Fruit fly (Drosophila melanogaster): ENCODE results near the gene CG9547.

CG9547 gene

DNA sequence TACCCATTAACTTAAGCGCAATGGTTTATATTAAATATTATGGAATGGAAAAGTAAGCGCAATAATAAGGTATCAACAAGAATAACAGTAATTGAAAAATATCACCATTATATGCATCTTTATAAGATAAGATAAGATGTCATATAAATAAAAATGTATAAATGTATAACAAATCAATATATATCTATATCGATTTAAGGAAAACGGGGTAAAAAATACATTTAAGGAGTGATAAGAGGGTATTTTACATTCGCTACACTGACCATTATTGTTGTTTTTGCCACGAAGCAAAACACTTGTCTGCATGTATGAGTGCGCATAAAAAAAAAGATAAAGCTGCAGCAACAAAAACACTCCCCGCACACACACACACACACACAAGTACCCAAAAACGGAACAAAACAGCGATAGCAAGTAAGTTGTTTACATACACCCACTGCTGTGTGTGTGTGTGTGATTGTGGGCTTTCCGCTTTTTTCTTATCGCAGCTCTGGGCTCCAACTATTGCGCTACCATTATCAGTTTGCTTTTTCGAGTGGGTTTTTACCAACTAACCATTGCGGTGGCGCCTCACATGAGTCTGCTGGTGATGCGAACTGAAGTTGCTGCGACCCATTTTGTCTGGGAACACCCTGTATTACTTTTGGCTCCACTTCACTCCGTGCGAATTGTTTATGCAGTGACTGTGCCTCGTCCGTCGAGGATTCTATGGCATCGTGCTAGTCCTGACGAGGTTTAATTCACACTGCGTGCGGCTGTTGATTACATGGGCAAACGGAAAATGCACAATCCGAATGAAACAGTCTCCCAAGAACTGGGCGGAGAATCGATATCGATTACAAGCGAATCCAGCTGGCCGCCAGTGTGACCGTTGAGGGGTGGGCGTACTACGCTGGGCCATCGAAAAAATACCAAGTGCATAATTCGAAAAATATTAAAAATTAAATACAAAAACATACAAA is 21.0 kb downstream of the CG9547 start, which contains the start of gene mmy (continued):
- TF ChIP-seq pan (optimal IDR thresholded peaks at IDR 0.05) (no peak), pan (GFP tag; optimal IDR thresholded peaks at IDR 0.05 in 1 of 2, IDR thresholded peaks at IDR 0.05 in 1 of 2) (peak in 1 of 2 experiments; percentile 30), Kr (GFP tag; optimal IDR thresholded peaks at IDR 0.05) (no peak), CG17612 (GFP tag; IDR thresholded peaks at IDR 0.05) (no peak), dmrt11E (tag; optimal IDR thresholded peaks at IDR 0.05) (no peak), Asciz (GFP tag; optimal IDR thresholded peaks at IDR 0.05) (peak; percentile 44), H2.0 (GFP tag; IDR thresholded peaks at IDR 0.05) (no peak; the same call in 1 of the 2 replicates), lmd (GFP tag; IDR thresholded peaks at IDR 0.05) (peak; percentile 49), Hr39 (optimal IDR thresholded peaks at IDR 0.05) (no peak), pb (GFP tag; optimal IDR thresholded peaks at IDR 0.05) (no peak), Rfx (GFP tag; IDR thresholded peaks at IDR 0.05) (peak; percentile 40; the same call in 1 of the 2 replicates), Camta (GFP tag; optimal IDR thresholded peaks at IDR 0.05) (no peak), ac (GFP tag; optimal IDR thresholded peaks at IDR 0.05) (no peak), ap (GFP tag; IDR thresholded peaks at IDR 0.05) (no peak), sim (GFP tag; IDR thresholded peaks at IDR 0.05) (no peak), CG8388 (GFP tag; optimal IDR thresholded peaks at IDR 0.05) (peak; percentile 78), CG16813 (GFP tag; IDR thresholded peaks at IDR 0.05; ENCODE audit: partially characterized antibody) (peak; percentile 30; the same call in 1 of the 3 replicates), NK7.1 (GFP tag; optimal IDR thresholded peaks at IDR 0.05) (no peak), CG7745 (tag; optimal IDR thresholded peaks at IDR 0.05) (no peak), shn (GFP tag; optimal IDR thresholded peaks at IDR 0.05) (peak; percentile 48), sens (GFP tag) (peak; percentile 88), Mad (GFP tag; optimal IDR thresholded peaks at IDR 0.05) (peak; percentile 33), dm (GFP tag; optimal IDR thresholded peaks at IDR 0.05) (peak; percentile 34), CG17186 (GFP tag; optimal IDR thresholded peaks at IDR 0.05) (peak; percentile 23), hth (optimal IDR thresholded peaks at IDR 0.05) (no peak), Oaz (GFP tag; IDR thresholded peaks at IDR 0.05) (no peak), unc-4 (GFP tag; IDR thresholded peaks at IDR 0.05; ENCODE audit: partially characterized antibody) (peak; percentile 38; the same call in 1 of the 2 replicates), tio (GFP tag; optimal IDR thresholded peaks at IDR 0.05) (peak; percentile 27), sc (optimal IDR thresholded peaks at IDR 0.05) (no peak), sc (GFP tag; optimal IDR thresholded peaks at IDR 0.05) (no peak), cad (GFP tag; optimal IDR thresholded peaks at IDR 0.05) (no peak), bigmax (GFP tag; optimal IDR thresholded peaks at IDR 0.05) (peak; percentile 36), ken (GFP tag; IDR thresholded peaks at IDR 0.05) (no peak), CG1024 (GFP tag; IDR thresholded peaks at IDR 0.05) (no peak), trem (tag; optimal IDR thresholded peaks at IDR 0.05) (peak; percentile 38), Myb (GFP tag; optimal IDR thresholded peaks at IDR 0.05) (peak; percentile 33), bsh (GFP tag; optimal IDR thresholded peaks at IDR 0.05) (peak; percentile 18 to 47), hbn (GFP tag; IDR thresholded peaks at IDR 0.05; ENCODE audit: partially characterized antibody) (0 out of 2 replicates have a peak, but pooled peaks have one; percentile 19), E2f2 (GFP tag; IDR thresholded peaks at IDR 0.05) (peak; percentile 45; the same call in 1 of the 2 replicates), CG1792 (GFP tag; optimal IDR thresholded peaks at IDR 0.05) (no peak), Hand (GFP tag; optimal IDR thresholded peaks at IDR 0.05) (peak; percentile 56), wek (GFP tag; optimal IDR thresholded peaks at IDR 0.05) (peak; percentile 27), gsb-n (tag; optimal IDR thresholded peaks at IDR 0.05) (peak; percentile 15), CG17829 (tag; optimal IDR thresholded peaks at IDR 0.05) (peak; percentile 14), Vsx1 (GFP tag; optimal IDR thresholded peaks at IDR 0.05) (no peak), CG8924 (tag; optimal IDR thresholded peaks at IDR 0.05) (peak; percentile 62), slou (GFP tag; optimal IDR thresholded peaks at IDR 0.05) (no peak), CG5245 (GFP tag; optimal IDR thresholded peaks at IDR 0.05) (no peak), pnt (GFP tag; optimal IDR thresholded peaks at IDR 0.05) (no peak), crc (GFP tag; optimal IDR thresholded peaks at IDR 0.05) (peak; percentile 17)

Data from whole organism, embryonic.